Fruit fly (Drosophila melanogaster) whole organism, adult: Measurements from ENCODE around the gene mid.

Source experiments
- CG1620 ChIP-seq: fragments of 200-800 bp; sonication (Bioruptor generic); optimal IDR thresholded peaks from 2 replicates; lab custom pipeline; 2016; ENCODE audit warnings: missing biosample characterization, missing genetic modification characterization
- CG33017 ChIP-seq: fragments of 200-800 bp; sonication (Bioruptor generic); optimal IDR thresholded peaks from 2 replicates; lab custom pipeline; 2018; ENCODE audit warnings: missing biosample characterization, mild to moderate bottlenecking, missing genetic modification characterization, moderate library complexity
- Crg-1 ChIP-seq: fragments of 200-800 bp; sonication (Bioruptor generic); optimal IDR thresholded peaks from 2 replicates; lab custom pipeline; 2016; ENCODE audit warnings: missing biosample characterization, missing genetic modification characterization
- Hr96 ChIP-seq: fragments of 200-800 bp; sonication (Bioruptor generic); optimal IDR thresholded peaks from 2 replicates; lab custom pipeline; 2016; ENCODE audit warnings: missing biosample characterization, missing genetic modification characterization
- Mnt ChIP-seq: fragments of 200-800 bp; sonication (Bioruptor generic); optimal IDR thresholded peaks from 2 replicates; lab custom pipeline; 2016; ENCODE audit warnings: missing biosample characterization, mild to moderate bottlenecking, missing genetic modification characterization
- bab1 ChIP-seq: fragments of 200-800 bp; sonication (Bioruptor generic); optimal IDR thresholded peaks from 3 replicates; lab custom pipeline; 2019; ENCODE audit warnings: missing biosample characterization, mild to moderate bottlenecking, missing genetic modification characterization, moderate library complexity
- cic ChIP-seq: fragments of 200-800 bp; sonication (Bioruptor generic); optimal IDR thresholded peaks from 2 replicates; lab custom pipeline; 2017; ENCODE audit warnings: missing biosample characterization, mild to moderate bottlenecking, missing genetic modification characterization, moderate library complexity
- cnc ChIP-seq, 2 experiments: fragments of >200 bp; optimal IDR thresholded peaks; 2 replicates each; lab custom pipeline; 2017
- kay ChIP-seq: fragments of 200-800 bp; sonication (Bioruptor generic); peaks from one replicate; lab custom pipeline; 2016; ENCODE audit warnings: missing biosample characterization, missing genetic modification characterization, borderline replicate concordance
- ovo ChIP-seq: fragments of 200-800 bp; sonication (Bioruptor generic); optimal IDR thresholded peaks from 2 replicates; lab custom pipeline; 2016; ENCODE audit warnings: missing biosample characterization, missing genetic modification characterization
- tj ChIP-seq: fragments of 200-800 bp; sonication (Bioruptor generic); optimal IDR thresholded peaks from 3 replicates; lab custom pipeline; 2017; ENCODE audit warnings: missing biosample characterization, mild to moderate bottlenecking, missing genetic modification characterization, moderate library complexity

- TF ChIP-seq Mnt: no peak
- no peak for TF ChIP-seq cic (GFP tag; lab: Kevin White, UChicago)
- no peak for TF ChIP-seq tj (GFP tag; lab: Kevin White, UChicago)
- no peak for TF ChIP-seq CG33017 (tag; lab: Kevin White, UChicago)
- no peak for TF ChIP-seq cnc (optimal IDR thresholded peaks at IDR 0.05; lab: Kevin White, UChicago)
- no peak for TF ChIP-seq Hr96
- TF ChIP-seq CG1620: no peak
- TF ChIP-seq kay (GFP tag; lab: Kevin White, UChicago): no peak
- TF ChIP-seq bab1: no peak
- no peak for TF ChIP-seq ovo (GFP tag; lab: Kevin White, UChicago)
- no peak for TF ChIP-seq Crg-1 (GFP tag; lab: Kevin White, UChicago)
Measured at dm6 chr2L:5505130-5505529, 43.7 kb downstream of the mid start.
